Worm (Caenorhabditis elegans): Measurements from ENCODE around the gene skr-14.

- TF ChIP-seq W03F9.2 (tag; optimal IDR thresholded peaks at IDR 0.05) (peak; percentile 49), him-1 (tag; optimal IDR thresholded peaks at IDR 0.05) (peak; percentile 33)
Observed at ce11 chrV:4450523-4451089, 29.2 kb upstream of the skr-14 start, which contains the start of gene rft-2.
